Worm (Caenorhabditis elegans) whole organism, early embryonic: ENCODE results near the gene F13B12.6.

ENCODE experiments used
- F13C5.2 ChIP-seq: sonication (generic microtip); optimal IDR thresholded peaks from 2 replicates; lab custom pipeline; 2017; ENCODE audit warnings: mild to moderate bottlenecking, missing genetic modification characterization, inconsistent platforms, missing compliant biosample characterization
- aly-1 ChIP-seq: sonication (generic microtip); optimal IDR thresholded peaks from 2 replicates; lab custom pipeline; 2016; ENCODE audit warnings: missing genetic modification characterization, missing compliant biosample characterization
- ama-1 ChIP-seq: fragments of 150-350 bp; optimal IDR thresholded peaks from 2 replicates; lab custom pipeline; 2014
- flt-1 ChIP-seq: fragments of 200-800 bp; sonication (Bioruptor generic); IDR thresholded peaks from 2 replicates; pipeline ENCODE4 v1.3.6; 2022; ENCODE audit warnings: missing genetic modification characterization, missing compliant biosample characterization
- sea-1 ChIP-seq: fragments of 200-800 bp; sonication (Bioruptor generic); conservative IDR thresholded peaks from 2 replicates; pipeline ENCODE4 v1.3.6; 2022; ENCODE audit warnings: missing genetic modification characterization, missing compliant biosample characterization
- tbx-37 ChIP-seq: fragments of 200-800 bp; sonication (Bioruptor generic); conservative IDR thresholded peaks from 2 replicates; pipeline ENCODE4 v1.3.6; 2022; ENCODE audit warnings: missing genetic modification reagents, missing genetic modification characterization, missing compliant biosample characterization
- tra-4 ChIP-seq: sonication (generic microtip); optimal IDR thresholded peaks from 2 replicates; lab custom pipeline; 2017; ENCODE audit warnings: missing genetic modification characterization, missing compliant biosample characterization

DNA sequence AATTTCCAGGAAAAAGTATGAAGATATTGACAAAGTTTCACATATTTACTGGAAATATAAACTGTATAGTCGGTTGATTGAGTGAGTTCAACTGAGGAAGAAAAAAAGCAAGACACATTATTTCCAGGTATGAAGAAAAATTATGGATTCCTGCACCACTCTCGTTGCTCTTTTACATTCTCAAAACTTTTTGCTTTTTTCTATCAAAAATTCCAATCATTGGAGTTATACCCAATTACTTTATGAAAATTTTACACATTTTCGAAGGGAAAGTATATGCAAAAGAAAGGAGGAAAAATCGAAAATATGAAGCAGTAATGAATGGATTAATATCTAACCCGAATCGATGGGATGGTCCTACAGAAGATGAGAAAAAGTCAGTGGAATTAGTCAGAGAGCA, 25.2 kb upstream of the F13B12.6 start:
- TF ChIP-seq tra-4 (tag; lab: Kevin White, UChicago) (no peak), tbx-37 (no peak), ama-1 (lab: Kevin White, UChicago) (no peak), F13C5.2 (tag; lab: Kevin White, UChicago) (no peak), flt-1 (GFP tag; lab: Robert Waterston, UW) (no peak), sea-1 (no peak), aly-1 (tag; lab: Kevin White, UChicago) (no peak)
